Worm (Caenorhabditis elegans): Measurements from ENCODE around the gene tub-1.

DNA sequence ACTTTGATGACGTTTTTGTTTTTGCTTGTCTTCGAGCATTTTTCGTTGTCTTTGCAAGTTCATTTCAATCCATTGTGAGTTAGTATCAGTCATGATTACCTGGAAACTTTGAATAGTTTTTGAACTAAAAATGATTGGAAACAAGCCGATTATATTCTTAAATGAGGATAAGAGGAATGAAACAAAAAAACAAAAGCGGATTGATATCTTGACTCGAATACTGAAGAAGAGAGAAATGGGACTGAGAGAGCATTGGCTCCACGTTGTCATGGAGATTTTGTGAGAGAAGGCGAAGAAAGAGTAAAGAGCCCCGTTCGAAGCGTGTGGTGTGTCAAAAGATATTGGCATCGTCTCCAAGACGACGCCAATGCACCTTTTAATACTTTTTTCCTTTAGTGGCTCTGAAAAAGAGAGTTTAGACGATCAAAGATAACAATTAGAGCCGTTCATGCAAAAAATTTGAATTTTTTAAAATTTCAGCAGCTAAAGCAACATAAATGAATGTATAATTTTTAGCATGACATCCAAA, at the start of gene tub-1, which contains the start of gene tmem-138:
- TF ChIP-seq flt-1 (GFP tag; IDR thresholded peaks at IDR 0.05) (no peak), scrt-1 (GFP tag; IDR thresholded peaks at IDR 0.05) (no peak), tra-4 (tag; optimal IDR thresholded peaks at IDR 0.05) (no peak), ama-1 (optimal IDR thresholded peaks at IDR 0.05) (no peak)

Measured in whole organism, early embryonic.